Worm (Caenorhabditis elegans) whole organism, L3 larva: ENCODE data around the gene mig-38.

Experiments
- R02D3.7 ChIP-seq: fragments of 150-350 bp; optimal IDR thresholded peaks from 2 replicates; lab custom pipeline; 2014; ENCODE audit warnings: missing biosample characterization, missing genetic modification characterization
- ZK546.5 ChIP-seq: sonication (generic microtip); optimal IDR thresholded peaks from 2 replicates; lab custom pipeline; 2017; ENCODE audit warnings: missing biosample characterization, missing genetic modification characterization
- aly-2 ChIP-seq: fragments of 150-350 bp; optimal IDR thresholded peaks from 2 replicates; lab custom pipeline; 2014; ENCODE audit warnings: missing biosample characterization, missing genetic modification characterization
- ama-1 ChIP-seq: fragments of 150-350 bp; optimal IDR thresholded peaks from 2 replicates; lab custom pipeline; 2018
- ceh-28 ChIP-seq: fragments of 150-350 bp; optimal IDR thresholded peaks from 2 replicates; lab custom pipeline; 2014; ENCODE audit warnings: missing biosample characterization, missing genetic modification reagents, missing genetic modification characterization
- ceh-82 ChIP-seq: fragments of 150-350 bp; optimal IDR thresholded peaks from 2 replicates; lab custom pipeline; 2014; ENCODE audit warnings: missing biosample characterization, missing genetic modification characterization
- ceh-9 ChIP-seq: sonication (generic microtip); optimal IDR thresholded peaks from 2 replicates; lab custom pipeline; 2018; ENCODE audit warnings: missing biosample characterization, missing genetic modification characterization
- daf-12 ChIP-seq: fragments of 150-350 bp; optimal IDR thresholded peaks from 2 replicates; lab custom pipeline; 2014; ENCODE audit warnings: missing biosample characterization, missing genetic modification reagents, missing genetic modification characterization
- egl-27 ChIP-seq: sonication (generic microtip); optimal IDR thresholded peaks from 4 replicates; lab custom pipeline; 2017; ENCODE audit warnings: missing biosample characterization, missing genetic modification reagents, missing genetic modification characterization
- elt-1 ChIP-seq: fragments of 150-350 bp; optimal IDR thresholded peaks from 2 replicates; lab custom pipeline; 2014; ENCODE audit warnings: missing biosample characterization, missing genetic modification characterization
- elt-2 ChIP-seq: sonication (generic microtip); optimal IDR thresholded peaks from 2 replicates; lab custom pipeline; 2016; ENCODE audit warnings: missing genetic modification reagents, mild to moderate bottlenecking, missing genetic modification characterization, missing compliant biosample characterization
- elt-3 ChIP-seq, 3 experiments: fragments of 150-350 bp in 1 of 3; sonication (generic microtip) in 2 of 3; optimal IDR thresholded peaks; 2 replicates in 2 of 3; 4 replicates in 1 of 3; lab custom pipeline; 2014 to 2017; ENCODE audit warnings: missing biosample characterization in 3 of 3, missing genetic modification characterization in 3 of 3
- eor-1 ChIP-seq, 2 experiments: fragments of 150-350 bp; optimal IDR thresholded peaks; 2 replicates each; lab custom pipeline; 2014 to 2018; ENCODE audit warnings: missing biosample characterization in 2 of 2, missing genetic modification characterization in 2 of 2
- fkh-10 ChIP-seq: sonication (generic microtip); optimal IDR thresholded peaks from 2 replicates; lab custom pipeline; 2017; ENCODE audit warnings: missing biosample characterization, missing genetic modification reagents, missing genetic modification characterization
- fkh-2 ChIP-seq: fragments of 150-350 bp; optimal IDR thresholded peaks from 2 replicates; lab custom pipeline; 2014; ENCODE audit warnings: missing biosample characterization, missing genetic modification reagents, missing genetic modification characterization
- fos-1 ChIP-seq: fragments of 150-350 bp; optimal IDR thresholded peaks from 2 replicates; lab custom pipeline; 2014; ENCODE audit warnings: missing biosample characterization, missing genetic modification characterization
- hmg-11 ChIP-seq: sonication (generic microtip); optimal IDR thresholded peaks from 2 replicates; lab custom pipeline; 2016; ENCODE audit warnings: missing genetic modification characterization, missing compliant biosample characterization
- jun-1 ChIP-seq: fragments of 150-350 bp; optimal IDR thresholded peaks from 2 replicates; lab custom pipeline; 2014; ENCODE audit warnings: missing biosample characterization, missing genetic modification reagents, missing genetic modification characterization
- lin-15B ChIP-seq: fragments of 150-350 bp; optimal IDR thresholded peaks from 2 replicates; lab custom pipeline; 2014; ENCODE audit warnings: missing biosample characterization, missing genetic modification characterization
- lin-39 ChIP-seq: fragments of 150-350 bp; optimal IDR thresholded peaks from 2 replicates; lab custom pipeline; 2018; ENCODE audit warnings: missing biosample characterization, missing genetic modification reagents, missing genetic modification characterization
- lsy-12 ChIP-seq: sonication (generic microtip); optimal IDR thresholded peaks from 2 replicates; lab custom pipeline; 2016; ENCODE audit warnings: mild to moderate bottlenecking, missing genetic modification characterization, missing compliant biosample characterization
- mdl-1 ChIP-seq: fragments of 150-350 bp; optimal IDR thresholded peaks from 2 replicates; lab custom pipeline; 2014; ENCODE audit warnings: missing biosample characterization, missing genetic modification characterization
- mml-1 ChIP-seq: fragments of 150-350 bp; sonication (generic microtip); optimal IDR thresholded peaks from 3 replicates; lab custom pipeline; 2014; ENCODE audit warnings: missing biosample characterization, missing genetic modification characterization
- nfya-1 ChIP-seq: sonication (generic microtip); optimal IDR thresholded peaks from 2 replicates; lab custom pipeline; 2017; ENCODE audit warnings: missing genetic modification characterization, mild to moderate bottlenecking, missing compliant biosample characterization, antibody characterized with exemption, moderate library complexity; ENCODE audit not compliant: insufficient read depth
- nhr-11 ChIP-seq: fragments of 150-350 bp; optimal IDR thresholded peaks from 2 replicates; lab custom pipeline; 2014; ENCODE audit warnings: missing biosample characterization, missing genetic modification characterization
- nhr-23 ChIP-seq: fragments of 150-350 bp; optimal IDR thresholded peaks from 2 replicates; lab custom pipeline; 2014; ENCODE audit warnings: missing biosample characterization, missing genetic modification reagents, missing genetic modification characterization
- nhr-237 ChIP-seq: fragments of 150-350 bp; optimal IDR thresholded peaks from 2 replicates; lab custom pipeline; 2014; ENCODE audit warnings: missing biosample characterization, missing genetic modification characterization
- nhr-25 ChIP-seq: sonication (generic microtip); optimal IDR thresholded peaks from 2 replicates; lab custom pipeline; 2017; ENCODE audit warnings: missing biosample characterization, missing genetic modification characterization
- nhr-28 ChIP-seq: fragments of 150-350 bp; optimal IDR thresholded peaks from 2 replicates; lab custom pipeline; 2014; ENCODE audit warnings: missing biosample characterization, missing genetic modification characterization
- nhr-77 ChIP-seq: fragments of 150-350 bp; optimal IDR thresholded peaks from 2 replicates; lab custom pipeline; 2014; ENCODE audit warnings: missing biosample characterization, missing genetic modification characterization
- pha-4 ChIP-seq: fragments of 150-350 bp; optimal IDR thresholded peaks from 2 replicates; lab custom pipeline; 2014; ENCODE audit warnings: missing biosample characterization, missing genetic modification reagents, missing genetic modification characterization
- pqm-1 ChIP-seq: fragments of 150-350 bp; optimal IDR thresholded peaks from 2 replicates; lab custom pipeline; 2017; ENCODE audit warnings: missing biosample characterization, missing genetic modification characterization, inconsistent platforms
- sea-2 ChIP-seq: fragments of 150-350 bp; sonication (generic microtip); optimal IDR thresholded peaks from 4 replicates; lab custom pipeline; 2014; ENCODE audit warnings: missing biosample characterization, missing genetic modification reagents, missing genetic modification characterization
- skn-1 ChIP-seq: fragments of 150-350 bp; optimal IDR thresholded peaks from 2 replicates; lab custom pipeline; 2014; ENCODE audit warnings: missing biosample characterization, missing genetic modification characterization
- snpc-4 ChIP-seq: fragments of 150-350 bp; optimal IDR thresholded peaks from 2 replicates; lab custom pipeline; 2014; ENCODE audit warnings: missing biosample characterization, missing genetic modification characterization
- tbx-2 ChIP-seq: sonication (generic microtip); optimal IDR thresholded peaks from 2 replicates; lab custom pipeline; 2016; ENCODE audit warnings: mild to moderate bottlenecking, missing genetic modification characterization, missing compliant biosample characterization
- unc-39 ChIP-seq: sonication (generic microtip); optimal IDR thresholded peaks from 4 replicates; lab custom pipeline; 2017; ENCODE audit warnings: missing biosample characterization, missing genetic modification characterization
- unc-62 ChIP-seq: fragments of 150-350 bp; sonication (generic microtip); optimal IDR thresholded peaks from 4 replicates; lab custom pipeline; 2014; ENCODE audit warnings: missing biosample characterization, missing genetic modification reagents, missing genetic modification characterization
- zag-1 ChIP-seq: fragments of 150-350 bp; optimal IDR thresholded peaks from 2 replicates; lab custom pipeline; 2014; ENCODE audit warnings: missing biosample characterization, missing genetic modification characterization
- ztf-11 ChIP-seq: fragments of 150-350 bp; optimal IDR thresholded peaks from 2 replicates; lab custom pipeline; 2014; ENCODE audit warnings: missing biosample characterization, missing genetic modification characterization
- ztf-4 ChIP-seq: fragments of 150-350 bp; optimal IDR thresholded peaks from 2 replicates; lab custom pipeline; 2014; ENCODE audit warnings: missing biosample characterization, missing genetic modification characterization

The mig-38 gene

ce11 chrIV:11549694-11550093, 44.4 kb upstream of the mig-38 start (continued):
- TF ChIP-seq fkh-2, result no peak

- TF ChIP-seq nhr-23 (tag; lab: Kevin White, UChicago) (peak; percentile 42), skn-1 (tag; lab: Kevin White, UChicago) (no peak)
Measured at ce11 chrIV:11551813-11552212, 42.2 kb upstream of the mig-38 start, which contains the start of gene col-128. Gene col-128 (minus strand): TSS chrIV:11551960.

- TF ChIP-seq sea-2, result no peak
- no peak for TF ChIP-seq ceh-28 (tag; lab: Kevin White, UChicago)
- peak; percentile 79 for TF ChIP-seq aly-2 (tag; lab: Kevin White, UChicago)
- TF ChIP-seq mdl-1 (tag; lab: Kevin White, UChicago), result no peak
Measured at ce11 chrIV:11561677-11562076, 32.4 kb upstream of the mig-38 start, which contains the start of gene F12F6.7. Gene F12F6.7 (minus strand): TSS chrIV:11561833.

ce11 chrIV:11563090-11563489, 31.0 kb upstream of the mig-38 start:
- TF ChIP-seq ama-1 (lab: Kevin White, UChicago) (no peak), hmg-11 (tag; lab: Kevin White, UChicago) (no peak), jun-1 (no peak), nhr-25 (tag; lab: Kevin White, UChicago) (no peak), zag-1 (tag; lab: Kevin White, UChicago) (no peak), fos-1 (tag; lab: Kevin White, UChicago) (no peak)

ce11 chrIV:11565022-11565421, 29.0 kb upstream of the mig-38 start:
- TF ChIP-seq egl-27 (tag; lab: Kevin White, UChicago) (no peak), fkh-2 (no peak), ceh-28 (tag; lab: Kevin White, UChicago) (no peak), nhr-25 (tag; lab: Kevin White, UChicago) (no peak), nhr-28 (tag; lab: Kevin White, UChicago) (no peak), elt-3 (tag; optimal IDR thresholded peaks at IDR 0.05; lab: Kevin White, UChicago) (no peak), ceh-82 (tag; lab: Kevin White, UChicago) (no peak), sea-2 (no peak), daf-12 (tag; lab: Kevin White, UChicago) (no peak), unc-62 (GFP tag; lab: Kevin White, UChicago) (no peak), snpc-4 (tag; lab: Kevin White, UChicago) (no peak), nhr-11 (tag; lab: Kevin White, UChicago) (no peak), ama-1 (lab: Kevin White, UChicago) (no peak), elt-1 (tag; lab: Kevin White, UChicago) (no peak), ZK546.5 (no peak), lin-39 (tag; lab: Kevin White, UChicago) (no peak), hmg-11 (tag; lab: Kevin White, UChicago) (no peak), lin-15B (tag; lab: Kevin White, UChicago) (no peak), eor-1 (tag; optimal IDR thresholded peaks at IDR 0.05; lab: Kevin White, UChicago) (no peak), fos-1 (tag; lab: Kevin White, UChicago) (no peak)

ce11 chrIV:11566146-11566545, 27.9 kb upstream of the mig-38 start, which contains the start of gene sec-24.1:
Gene sec-24.1 (minus strand): TSS chrIV:11566194.
- TF ChIP-seq tbx-2 (peak; percentile 61), fkh-2 (no peak), lsy-12 (tag; lab: Kevin White, UChicago) (peak; percentile 89), ceh-9 (tag; lab: Kevin White, UChicago) (no peak), mdl-1 (tag; lab: Kevin White, UChicago) (peak; percentile 36), pqm-1 (tag; lab: Kevin White, UChicago) (peak; percentile 65), unc-39 (tag; lab: Kevin White, UChicago) (no peak), nhr-77 (tag; lab: Kevin White, UChicago) (peak; percentile 72), jun-1 (peak; percentile 68), ztf-11 (tag; lab: Kevin White, UChicago) (no peak), hmg-11 (tag; lab: Kevin White, UChicago) (peak; percentile 89), mml-1 (tag; lab: Kevin White, UChicago) (no peak), fkh-10 (GFP tag; lab: Kevin White, UChicago) (peak; percentile 47), nfya-1 (tag; lab: Kevin White, UChicago) (peak; percentile 97), egl-27 (tag; lab: Kevin White, UChicago) (no peak), R02D3.7 (tag; lab: Kevin White, UChicago) (peak; percentile 87), elt-2 (peak; percentile 54), eor-1 (tag; optimal IDR thresholded peaks at IDR 0.05; lab: Kevin White, UChicago) (no peak), nhr-25 (tag; lab: Kevin White, UChicago) (peak; percentile 84), elt-1 (tag; lab: Kevin White, UChicago) (peak; percentile 40), nhr-23 (tag; lab: Kevin White, UChicago) (peak; percentile 93), ceh-28 (tag; lab: Kevin White, UChicago) (peak; percentile 78), ztf-4 (tag; lab: Kevin White, UChicago) (no peak), nhr-11 (tag; lab: Kevin White, UChicago) (no peak), skn-1 (tag; lab: Kevin White, UChicago) (peak; percentile 86), pha-4 (tag; lab: Kevin White, UChicago) (peak; percentile 94), snpc-4 (tag; lab: Kevin White, UChicago) (peak; percentile 67), lin-39 (tag; lab: Kevin White, UChicago) (peak; percentile 88), aly-2 (tag; lab: Kevin White, UChicago) (peak; percentile 63), daf-12 (tag; lab: Kevin White, UChicago) (no peak), zag-1 (tag; lab: Kevin White, UChicago) (peak; percentile 15), nhr-237 (no peak)
